Fruit fly (Drosophila melanogaster) whole organism, embryonic: Measurements from ENCODE around the gene CG43658.

ENCODE experiments used
- Atf6 ChIP-seq: fragments of 200-800 bp; sonication (Bioruptor generic); IDR thresholded peaks from 2 replicates; pipeline ENCODE4 v1.3.6; 2022; ENCODE audit warnings: missing biosample characterization, missing genetic modification characterization
- Bgb ChIP-seq: fragments of 200-800 bp; sonication (Bioruptor generic); IDR thresholded peaks from 2 replicates; pipeline ENCODE4 v1.3.6; 2022; ENCODE audit warnings: missing biosample characterization, missing genetic modification characterization; ENCODE audit not compliant: partially characterized antibody
- CG1024 ChIP-seq: fragments of 200-800 bp; sonication (Bioruptor generic); IDR thresholded peaks from 2 replicates; pipeline ENCODE4 v1.3.6; 2022; ENCODE audit warnings: missing biosample characterization, missing genetic modification characterization
- CG10959 ChIP-seq: fragments of 200-800 bp; sonication (Bioruptor generic); IDR thresholded peaks from 2 replicates; pipeline ENCODE4 v1.3.6; 2022; ENCODE audit warnings: missing biosample characterization, missing genetic modification characterization
- CG11085 ChIP-seq: fragments of 200-800 bp; sonication (Bioruptor generic); IDR thresholded peaks from 2 replicates; pipeline ENCODE4 v1.3.6; 2022; ENCODE audit warnings: missing biosample characterization, missing genetic modification characterization
- CG11504 ChIP-seq: fragments of 200-800 bp; sonication (Bioruptor generic); optimal IDR thresholded peaks from 3 replicates; lab custom pipeline; 2019; ENCODE audit warnings: missing biosample characterization, mild to moderate bottlenecking, missing genetic modification characterization, moderate library complexity
- CG12071 ChIP-seq: fragments of 200-800 bp; sonication (Bioruptor generic); optimal IDR thresholded peaks from 3 replicates; lab custom pipeline; 2018; ENCODE audit warnings: missing biosample characterization, mild to moderate bottlenecking, missing genetic modification characterization
- CG1233 ChIP-seq: fragments of 200-800 bp; sonication (Bioruptor generic); optimal IDR thresholded peaks from 4 replicates; lab custom pipeline; 2018; ENCODE audit warnings: missing biosample characterization, mild to moderate bottlenecking, missing genetic modification characterization
- CG12769 ChIP-seq: fragments of 200-800 bp; sonication (Bioruptor generic); optimal IDR thresholded peaks from 2 replicates; lab custom pipeline; 2019; ENCODE audit warnings: missing biosample characterization, mild to moderate bottlenecking, missing genetic modification characterization, moderate library complexity
- CG13123 ChIP-seq: fragments of 200-800 bp; sonication (Bioruptor generic); optimal IDR thresholded peaks from 2 replicates; lab custom pipeline; 2016; ENCODE audit warnings: missing biosample characterization, missing genetic modification characterization
- CG14667 ChIP-seq: fragments of 200-800 bp; sonication (Bioruptor generic); IDR thresholded peaks from 2 replicates; pipeline ENCODE4 v1.3.6; 2022; ENCODE audit warnings: missing biosample characterization, missing genetic modification characterization
- CG1529 ChIP-seq: fragments of 200-800 bp; sonication (Bioruptor generic); optimal IDR thresholded peaks from 3 replicates; lab custom pipeline; 2018; ENCODE audit warnings: missing biosample characterization, missing genetic modification characterization
- CG16813 ChIP-seq: fragments of 200-800 bp; sonication (Bioruptor generic); IDR thresholded peaks from 3 replicates; pipeline ENCODE4 v1.3.6; 2022; ENCODE audit warnings: missing biosample characterization, missing genetic modification characterization; ENCODE audit not compliant: partially characterized antibody
- CG17612 ChIP-seq: fragments of 200-800 bp; sonication (Bioruptor generic); IDR thresholded peaks from 2 replicates; pipeline ENCODE4 v1.3.6; 2022; ENCODE audit warnings: missing biosample characterization, missing genetic modification characterization
- CG17912 ChIP-seq: fragments of 200-800 bp; sonication (Bioruptor generic); optimal IDR thresholded peaks from 2 replicates; lab custom pipeline; 2018; ENCODE audit warnings: missing biosample characterization, mild to moderate bottlenecking, missing genetic modification characterization
- CG18262 ChIP-seq: fragments of 200-800 bp; optimal IDR thresholded peaks from 3 replicates; lab custom pipeline; 2019; ENCODE audit warnings: missing biosample characterization, mild to moderate bottlenecking, missing genetic modification characterization, moderate library complexity
- CG2116 ChIP-seq: fragments of 200-800 bp; sonication (Bioruptor generic); optimal IDR thresholded peaks from 3 replicates; lab custom pipeline; 2018; ENCODE audit warnings: missing biosample characterization, mild to moderate bottlenecking, missing genetic modification characterization
- CG2678 ChIP-seq: fragments of 200-800 bp; sonication (Bioruptor generic); optimal IDR thresholded peaks from 3 replicates; lab custom pipeline; 2019; ENCODE audit warnings: missing biosample characterization, mild to moderate bottlenecking, missing genetic modification characterization, moderate library complexity
- CG3838 ChIP-seq: fragments of 200-800 bp; sonication (Bioruptor generic); optimal IDR thresholded peaks from 3 replicates; lab custom pipeline; 2016; ENCODE audit warnings: missing biosample characterization, missing genetic modification characterization
- CG42726 ChIP-seq: fragments of 200-800 bp; sonication (Bioruptor generic); IDR thresholded peaks from 2 replicates; pipeline ENCODE4 v1.3.6; 2022; ENCODE audit warnings: missing biosample characterization, missing genetic modification characterization; ENCODE audit not compliant: partially characterized antibody
- CG4282 ChIP-seq: fragments of 200-800 bp; sonication (Bioruptor generic); optimal IDR thresholded peaks from 2 replicates; lab custom pipeline; 2016; ENCODE audit warnings: missing biosample characterization, missing genetic modification characterization
- CG4328 ChIP-seq: fragments of 200-800 bp; sonication (Bioruptor generic); optimal IDR thresholded peaks from 3 replicates; lab custom pipeline; 2017; ENCODE audit warnings: missing biosample characterization, missing genetic modification reagents, missing genetic modification characterization
- CG4730 ChIP-seq: fragments of 200-800 bp; sonication (Bioruptor generic); IDR thresholded peaks from 2 replicates; pipeline ENCODE4 v1.3.6; 2022; ENCODE audit warnings: missing biosample characterization, missing genetic modification characterization
- CG7786 ChIP-seq: fragments of 200-800 bp; sonication (Bioruptor generic); optimal IDR thresholded peaks from 2 replicates; lab custom pipeline; 2016; ENCODE audit warnings: missing biosample characterization, missing genetic modification characterization
- CG8388 ChIP-seq: fragments of 200-800 bp; sonication (Bioruptor generic); optimal IDR thresholded peaks from 2 replicates; lab custom pipeline; 2019; ENCODE audit warnings: missing biosample characterization, mild to moderate bottlenecking, missing genetic modification characterization, moderate library complexity
- CG8924 ChIP-seq: fragments of 200-800 bp; optimal IDR thresholded peaks from 3 replicates; lab custom pipeline; 2019; ENCODE audit warnings: missing biosample characterization, mild to moderate bottlenecking, missing genetic modification characterization, moderate library complexity
- D19B ChIP-seq: fragments of 200-800 bp; sonication (Bioruptor generic); optimal IDR thresholded peaks from 2 replicates; lab custom pipeline; 2017; ENCODE audit warnings: missing biosample characterization, mild to moderate bottlenecking, missing genetic modification characterization
- HLHmδ ChIP-seq: fragments of 200-800 bp; sonication (Bioruptor generic); optimal IDR thresholded peaks from 2 replicates; lab custom pipeline; 2018; ENCODE audit warnings: missing biosample characterization, mild to moderate bottlenecking, missing genetic modification characterization, moderate library complexity
- Hand ChIP-seq: fragments of 200-800 bp; sonication (Bioruptor generic); optimal IDR thresholded peaks from 2 replicates; lab custom pipeline; 2017; ENCODE audit warnings: mild to moderate bottlenecking, missing biosample characterization, missing genetic modification reagents, missing genetic modification characterization
- MESR4 ChIP-seq: fragments of 200-800 bp; sonication (Bioruptor generic); optimal IDR thresholded peaks from 2 replicates; lab custom pipeline; 2018; ENCODE audit warnings: missing biosample characterization, mild to moderate bottlenecking, missing genetic modification characterization, moderate library complexity
- Side ChIP-seq: fragments of 200-800 bp; sonication (Bioruptor generic); optimal IDR thresholded peaks from 2 replicates; lab custom pipeline; 2016; ENCODE audit warnings: missing biosample characterization, missing genetic modification characterization
- YL-1 ChIP-seq: fragments of 200-800 bp; sonication (Bioruptor generic); optimal IDR thresholded peaks from 3 replicates; lab custom pipeline; 2017; ENCODE audit warnings: missing biosample characterization, mild to moderate bottlenecking, missing genetic modification characterization
- ab ChIP-seq: fragments of 200-800 bp; sonication (Bioruptor generic); optimal IDR thresholded peaks from 2 replicates; lab custom pipeline; 2016; ENCODE audit warnings: missing biosample characterization, missing genetic modification characterization
- ap ChIP-seq: fragments of 200-800 bp; sonication (Bioruptor generic); IDR thresholded peaks from 2 replicates; pipeline ENCODE4 v1.3.6; 2022; ENCODE audit warnings: missing biosample characterization, missing genetic modification characterization
- ash1 ChIP-seq: fragments of 200-800 bp; sonication (Bioruptor generic); optimal IDR thresholded peaks from 2 replicates; lab custom pipeline; 2018; ENCODE audit warnings: missing biosample characterization, mild to moderate bottlenecking, missing genetic modification characterization
- crc ChIP-seq: fragments of 200-800 bp; sonication (Bioruptor generic); optimal IDR thresholded peaks from 2 replicates; lab custom pipeline; 2016; ENCODE audit warnings: missing biosample characterization, missing genetic modification characterization
- dimm ChIP-seq: fragments of 200-800 bp; sonication (Bioruptor generic); IDR thresholded peaks from 2 replicates; pipeline ENCODE4 v1.3.6; 2022; ENCODE audit warnings: missing biosample characterization, missing genetic modification characterization
- dmrt11E ChIP-seq: fragments of 200-800 bp; sonication (Bioruptor generic); optimal IDR thresholded peaks from 3 replicates; lab custom pipeline; 2018; ENCODE audit warnings: missing biosample characterization, mild to moderate bottlenecking, missing genetic modification characterization, moderate library complexity
- fd64A ChIP-seq: fragments of 200-800 bp; sonication (Bioruptor generic); optimal IDR thresholded peaks from 3 replicates; lab custom pipeline; 2018; ENCODE audit warnings: missing biosample characterization, mild to moderate bottlenecking, missing genetic modification characterization
- gcm2 ChIP-seq: fragments of 200-800 bp; sonication (Bioruptor generic); optimal IDR thresholded peaks from 2 replicates; lab custom pipeline; 2016; ENCODE audit warnings: missing biosample characterization, missing genetic modification characterization
- h ChIP-seq: fragments of >200 bp; optimal IDR thresholded peaks from 2 replicates; lab custom pipeline; 2017
- ind ChIP-seq: fragments of 200-800 bp; sonication (Bioruptor generic); optimal IDR thresholded peaks from 3 replicates; lab custom pipeline; 2016; ENCODE audit warnings: missing biosample characterization, missing genetic modification characterization
- lab ChIP-seq: fragments of 200-800 bp; sonication (Bioruptor generic); optimal IDR thresholded peaks from 3 replicates; lab custom pipeline; 2017; ENCODE audit warnings: missing biosample characterization, missing genetic modification characterization, mild to moderate bottlenecking, moderate library complexity, missing genetic modification reagents
- mld ChIP-seq: fragments of 200-800 bp; sonication (Bioruptor generic); IDR thresholded peaks from 3 replicates; pipeline ENCODE4 v1.3.6; 2022; ENCODE audit warnings: missing biosample characterization, missing genetic modification characterization; ENCODE audit not compliant: partially characterized antibody
- pho ChIP-seq: fragments of 200-800 bp; sonication (Bioruptor generic); optimal IDR thresholded peaks from 2 replicates; lab custom pipeline; 2016; ENCODE audit warnings: missing biosample characterization, missing genetic modification characterization
- scrt ChIP-seq: fragments of 200-800 bp; sonication (Bioruptor generic); optimal IDR thresholded peaks from 2 replicates; lab custom pipeline; 2018; ENCODE audit warnings: missing biosample characterization, mild to moderate bottlenecking, missing genetic modification characterization, moderate library complexity
- sob ChIP-seq: fragments of 200-800 bp; sonication (Bioruptor generic); IDR thresholded peaks from 2 replicates; pipeline ENCODE4 v1.3.6; 2022; ENCODE audit warnings: missing biosample characterization, missing genetic modification characterization
- tap ChIP-seq: fragments of 200-800 bp; optimal IDR thresholded peaks from 3 replicates; lab custom pipeline; 2019; ENCODE audit warnings: missing biosample characterization, mild to moderate bottlenecking, missing genetic modification characterization, moderate library complexity
- tio ChIP-seq: fragments of 200-800 bp; sonication (Bioruptor generic); optimal IDR thresholded peaks from 2 replicates; lab custom pipeline; 2017; ENCODE audit warnings: missing biosample characterization, missing genetic modification characterization, inconsistent platforms
- trh ChIP-seq: fragments of 200-800 bp; sonication (Bioruptor generic); optimal IDR thresholded peaks from 2 replicates; lab custom pipeline; 2016; ENCODE audit warnings: missing biosample characterization, missing genetic modification characterization
- wor ChIP-seq: fragments of 200-800 bp; sonication (Bioruptor generic); IDR thresholded peaks from 2 replicates; pipeline ENCODE4 v1.3.6; 2022; ENCODE audit warnings: missing biosample characterization, missing genetic modification characterization

Gene CG43658

dm6 chrX:17595822-17596221, 34.8 kb upstream of the CG43658 start (continued):
- TF ChIP-seq sob (GFP tag; lab: Robert Waterston, UW) = peak; percentile 88
- TF ChIP-seq CG17612 (GFP tag; lab: Robert Waterston, UW) = peak; percentile 64; the same call in 1 of the 2 replicates
- peak; percentile 67 for TF ChIP-seq trh
- TF ChIP-seq ap (GFP tag; lab: Robert Waterston, UW) = peak; percentile 70
- TF ChIP-seq Bgb (GFP tag; lab: Robert Waterston, UW) = no peak
- TF ChIP-seq mld (GFP tag; lab: Robert Waterston, UW) = no peak
- peak; percentile 98 for TF ChIP-seq D19B (GFP tag; lab: Kevin White, UChicago)
- peak; percentile 32 for TF ChIP-seq CG12769 (tag; lab: Kevin White, UChicago)
- TF ChIP-seq MESR4 (GFP tag; lab: Kevin White, UChicago) = no peak
- peak; percentile 14 for TF ChIP-seq Side (GFP tag; lab: Kevin White, UChicago)
- peak; percentile 5 for TF ChIP-seq CG3838
- no peak for TF ChIP-seq ab
- no peak for TF ChIP-seq YL-1 (GFP tag; lab: Kevin White, UChicago)
- no peak for TF ChIP-seq tio
- TF ChIP-seq CG18262 = peak; percentile 71
- TF ChIP-seq CG4328 = no peak
- peak; percentile 72 for TF ChIP-seq CG8924
- peak; percentile 54; the same call in 1 of the 2 replicates for TF ChIP-seq CG1024
- TF ChIP-seq CG4282 (GFP tag; lab: Kevin White, UChicago) = no peak
- peak; percentile 70 for TF ChIP-seq ind (GFP tag; lab: Kevin White, UChicago)
- peak; percentile 32 for TF ChIP-seq CG2116
- TF ChIP-seq Hand (GFP tag; lab: Kevin White, UChicago) = peak; percentile 54
- TF ChIP-seq CG1233 (GFP tag; lab: Kevin White, UChicago) = peak; percentile 65
- TF ChIP-seq ash1 (GFP tag; lab: Kevin White, UChicago) = no peak
- TF ChIP-seq CG10959 (GFP tag; lab: Robert Waterston, UW) = peak; percentile 57
- peak; percentile 84 for TF ChIP-seq CG11504 (tag; lab: Kevin White, UChicago)
- TF ChIP-seq CG4730 (GFP tag; lab: Robert Waterston, UW) = peak; percentile 79
- TF ChIP-seq dmrt11E (tag; lab: Kevin White, UChicago) = peak; percentile 27
- no peak for TF ChIP-seq fd64A (GFP tag; lab: Kevin White, UChicago)
- TF ChIP-seq CG42726 (GFP tag; lab: Robert Waterston, UW) = no peak
- peak; percentile 73 for TF ChIP-seq scrt (GFP tag; lab: Kevin White, UChicago)
- peak; percentile 2 for TF ChIP-seq crc (GFP tag; lab: Kevin White, UChicago)
- TF ChIP-seq CG14667 (GFP tag; lab: Robert Waterston, UW) = peak; percentile 55
- peak; percentile 15 for TF ChIP-seq CG13123
- peak; percentile 58 for TF ChIP-seq wor
- TF ChIP-seq pho (GFP tag; lab: Kevin White, UChicago) = peak; percentile 51
- TF ChIP-seq CG12071 (GFP tag; lab: Kevin White, UChicago) = peak; percentile 50
- peak; percentile 90 for TF ChIP-seq lab (GFP tag; lab: Kevin White, UChicago)
- no peak for TF ChIP-seq HLHmδ
- 0 out of 2 replicates have a peak, but pooled peaks have one; percentile 38 for TF ChIP-seq dimm
- peak; percentile 54 for TF ChIP-seq CG8388 (GFP tag; lab: Kevin White, UChicago)
- TF ChIP-seq h (lab: Kevin White, UChicago) = no peak
- TF ChIP-seq CG1529 (GFP tag; lab: Kevin White, UChicago) = peak; percentile 25
- no peak for TF ChIP-seq gcm2 (GFP tag; lab: Kevin White, UChicago)
- peak; percentile 59 for TF ChIP-seq tap (tag; lab: Kevin White, UChicago)
- no peak for TF ChIP-seq CG17912
- TF ChIP-seq CG7786 = peak; percentile 19
- peak; percentile 87 for TF ChIP-seq CG2678 (tag; lab: Kevin White, UChicago)
- peak; percentile 77 for TF ChIP-seq CG11085 (GFP tag; lab: Robert Waterston, UW)
- peak; percentile 91 for TF ChIP-seq Atf6 (GFP tag; lab: Robert Waterston, UW)
- no peak for TF ChIP-seq CG16813 (GFP tag; lab: Robert Waterston, UW)
